Worm (Caenorhabditis elegans): ENCODE data around the gene mstr-2.
A peak's percentile ranks its signal among the peaks of the same experiment; 100 is the strongest.

Gene mstr-2

DNA sequence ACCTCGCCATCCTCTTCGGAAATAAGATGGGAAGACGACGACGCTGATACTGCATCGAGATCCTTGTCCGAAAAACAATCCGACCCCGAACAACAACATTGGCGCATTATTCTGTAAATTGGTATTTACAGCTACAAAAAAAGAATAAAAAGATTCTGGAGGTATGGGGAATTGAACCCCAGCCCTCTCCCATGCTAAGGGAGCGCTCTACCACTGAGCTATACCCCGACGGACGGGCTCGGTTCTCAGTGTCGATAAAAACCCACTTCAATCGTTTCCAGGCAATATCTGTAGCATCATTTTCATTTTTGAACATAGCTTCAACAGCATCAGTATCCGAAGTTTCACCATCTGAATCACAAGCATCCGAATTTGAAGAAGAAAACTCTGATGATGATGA, 40.1 kb upstream of the mstr-2 start:
- no peak for TF ChIP-seq mdl-1 (tag; optimal IDR thresholded peaks at IDR 0.05)
- peak in 1 of 2 experiments; percentile 10 for TF ChIP-seq efl-1 (optimal IDR thresholded peaks at IDR 0.05)
- peak in 1 of 2 experiments; percentile 63 for TF ChIP-seq efl-1 (GFP tag; optimal IDR thresholded peaks at IDR 0.05 in 1 of 2)
- no peak for TF ChIP-seq lir-3 (tag; optimal IDR thresholded peaks at IDR 0.05; ENCODE audit: poor library complexity)
- TF ChIP-seq ama-1 (optimal IDR thresholded peaks at IDR 0.05): no peak
- TF ChIP-seq ceh-88 (GFP tag; IDR thresholded peaks at IDR 0.05): no peak
- TF ChIP-seq dsc-1 (tag; optimal IDR thresholded peaks at IDR 0.05): no peak
- TF ChIP-seq unc-62 (GFP tag; optimal IDR thresholded peaks at IDR 0.05): no peak
- no peak for TF ChIP-seq elt-2 (tag; optimal IDR thresholded peaks at IDR 0.05)
- no peak for TF ChIP-seq hlh-17 (GFP tag; optimal IDR thresholded peaks at IDR 0.05; ENCODE audit: borderline replicate concordance)
- peak; percentile 22 for TF ChIP-seq snpc-4 (tag; optimal IDR thresholded peaks at IDR 0.05)
- TF ChIP-seq nhr-12 (tag; optimal IDR thresholded peaks at IDR 0.05): no peak
- no peak for TF ChIP-seq ets-5 (GFP tag; IDR thresholded peaks at IDR 0.05)
- peak in 1 of 2 experiments; percentile 13 for TF ChIP-seq lin-35 (GFP tag; optimal IDR thresholded peaks at IDR 0.05)
- no peak for TF ChIP-seq lin-15B (tag; optimal IDR thresholded peaks at IDR 0.05)
- no peak for TF ChIP-seq swsn-7 (tag; optimal IDR thresholded peaks at IDR 0.05)
- no peak for TF ChIP-seq mab-9 (GFP tag; IDR thresholded peaks at IDR 0.05)
- no peak for TF ChIP-seq C16A3.4 (tag; optimal IDR thresholded peaks at IDR 0.05)
- no peak for TF ChIP-seq nhr-47 (tag; optimal IDR thresholded peaks at IDR 0.05)
- TF ChIP-seq nhr-28 (tag; optimal IDR thresholded peaks at IDR 0.05): no peak
- TF ChIP-seq dpl-1 (GFP tag; optimal IDR thresholded peaks at IDR 0.05): no peak
- peak; percentile 28 for TF ChIP-seq rnt-1 (tag; optimal IDR thresholded peaks at IDR 0.05)

DNA sequence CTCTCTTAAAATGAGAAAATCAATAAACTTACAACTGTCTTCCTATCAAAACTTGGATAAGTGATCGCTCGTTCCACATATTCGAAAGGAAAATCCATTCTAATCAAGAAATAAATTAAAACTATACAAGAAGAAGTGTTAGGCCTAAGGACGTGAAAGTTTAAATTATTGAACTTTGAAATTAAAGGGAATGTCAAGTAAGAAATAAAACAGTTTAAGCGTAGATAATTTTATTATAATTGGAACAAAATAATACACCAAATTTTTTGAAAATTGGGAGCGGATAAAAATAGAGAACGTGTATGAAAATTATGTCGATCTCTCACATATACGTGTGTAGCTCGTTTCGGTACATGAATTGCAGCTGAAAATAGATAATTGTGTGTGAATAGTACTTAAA, 39.5 kb upstream of the mstr-2 start, which contains the start of gene C28A5.6:
Gene C28A5.6, minus strand, starts transcription at position 101 of the 400 bp plus-strand sequence.
- TF ChIP-seq lin-14 (GFP tag; optimal IDR thresholded peaks at IDR 0.05): no peak
- TF ChIP-seq pqm-1 (tag; optimal IDR thresholded peaks at IDR 0.05): no peak
- no peak for TF ChIP-seq unc-130 (tag; optimal IDR thresholded peaks at IDR 0.05)
- no peak for TF ChIP-seq efl-1 (optimal IDR thresholded peaks at IDR 0.05)
- no peak for TF ChIP-seq efl-1 (GFP tag; optimal IDR thresholded peaks at IDR 0.05 in 1 of 2)
- TF ChIP-seq ceh-88 (GFP tag; IDR thresholded peaks at IDR 0.05): no peak
- no peak for TF ChIP-seq aha-1 (tag; optimal IDR thresholded peaks at IDR 0.05)
- TF ChIP-seq lin-15B (tag; optimal IDR thresholded peaks at IDR 0.05): no peak
- TF ChIP-seq ceh-82 (tag; optimal IDR thresholded peaks at IDR 0.05): no peak
- TF ChIP-seq C16A3.4 (tag; optimal IDR thresholded peaks at IDR 0.05): no peak
- TF ChIP-seq Y116A8C.19 (tag; optimal IDR thresholded peaks at IDR 0.05; ENCODE audit: borderline replicate concordance): no peak
- TF ChIP-seq unc-86 (tag; optimal IDR thresholded peaks at IDR 0.05): no peak
- TF ChIP-seq C04F5.9 (tag; optimal IDR thresholded peaks at IDR 0.05): no peak
- no peak for TF ChIP-seq nhr-20 (tag; optimal IDR thresholded peaks at IDR 0.05)
- no peak for TF ChIP-seq ceh-63 (GFP tag; optimal IDR thresholded peaks at IDR 0.05)
- TF ChIP-seq nhr-84 (tag; optimal IDR thresholded peaks at IDR 0.05): no peak
- no peak for TF ChIP-seq sup-37 (GFP tag; optimal IDR thresholded peaks at IDR 0.05)

DNA sequence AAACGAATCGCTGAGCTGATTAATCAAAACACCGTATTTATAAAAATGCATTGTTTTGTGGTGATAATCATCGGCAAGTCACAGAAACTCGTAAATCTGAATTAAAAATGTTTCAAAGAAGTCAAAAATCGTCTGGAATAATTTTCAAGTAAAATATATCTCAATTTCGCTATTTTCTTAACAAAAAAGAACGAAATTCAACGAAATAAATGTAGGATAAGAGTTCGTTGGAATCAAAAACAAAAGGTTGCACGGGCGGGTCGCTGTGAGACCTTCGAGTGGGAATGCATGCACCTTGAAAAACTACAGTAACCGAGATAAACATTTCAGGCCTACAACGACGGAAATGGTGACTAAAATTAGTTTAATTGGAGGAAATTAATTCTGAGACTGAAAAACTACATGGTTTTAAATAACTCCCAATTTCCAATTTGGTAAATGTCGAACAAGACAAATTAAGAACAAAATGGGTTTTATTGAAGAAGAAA, 34.6 kb upstream of the mstr-2 start, which contains the start of gene C28A5.1:
Gene C28A5.1, minus strand, starts transcription at position 51 of the 488 bp plus-strand sequence.
- peak; percentile 27 for TF ChIP-seq ceh-63 (GFP tag; optimal IDR thresholded peaks at IDR 0.05)
- no peak for TF ChIP-seq unc-30 (tag; optimal IDR thresholded peaks at IDR 0.05)

ce11 chrIII:4435262-4435661, 33.6 kb upstream of the mstr-2 start:
- TF ChIP-seq efl-1 (optimal IDR thresholded peaks at IDR 0.05): no peak
- peak in 1 of 2 experiments; percentile 59 for TF ChIP-seq efl-1 (GFP tag; optimal IDR thresholded peaks at IDR 0.05 in 1 of 2)
- TF ChIP-seq elt-2 (tag; optimal IDR thresholded peaks at IDR 0.05): no peak

Data from whole organism, L1 larva.